Worm (Caenorhabditis elegans) whole organism, L4/young adult: ENCODE results near the gene gcl-1.

Experiments
- dao-5 ChIP-seq: sonication (generic microtip); optimal IDR thresholded peaks from 2 replicates; lab custom pipeline; 2016; ENCODE audit warnings: missing genotype, missing genetic modification characterization, moderate library complexity, missing compliant biosample characterization
- him-1 ChIP-seq: sonication (generic microtip); optimal IDR thresholded peaks from 2 replicates; lab custom pipeline; 2016; ENCODE audit warnings: missing genotype, missing genetic modification reagents, missing genetic modification characterization, missing compliant biosample characterization

DNA sequence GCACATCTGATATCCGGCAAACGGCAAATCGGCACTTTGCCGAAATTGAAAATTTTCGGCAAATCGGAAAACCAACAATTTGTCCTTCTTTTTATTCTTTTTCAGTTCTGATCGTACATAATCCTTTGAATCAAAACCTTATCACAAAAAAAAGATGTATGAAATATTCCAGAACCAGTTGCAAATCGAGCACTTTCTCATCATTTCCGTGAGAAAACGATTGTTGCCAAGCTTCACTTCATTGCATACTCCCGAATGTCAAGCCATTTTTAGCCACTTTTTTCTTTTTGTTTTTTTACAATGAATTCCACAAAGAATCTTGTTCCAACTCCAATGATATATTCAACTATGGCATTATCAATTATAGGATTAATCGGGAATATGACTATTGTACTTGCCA, 47.8 kb downstream of the gcl-1 start, which contains the start of gene srsx-25:
- TF ChIP-seq dao-5 (tag; lab: Kevin White, UChicago) (no peak), him-1 (tag; lab: Kevin White, UChicago) (no peak)
